Worm (Caenorhabditis elegans) whole organism, early embryonic: ENCODE results near the gene clh-5.

Source experiments
- B0310.2 ChIP-seq: sonication (generic microtip); optimal IDR thresholded peaks from 2 replicates; lab custom pipeline; 2016; ENCODE audit warnings: mild to moderate bottlenecking, missing genetic modification characterization, missing compliant biosample characterization
- F13C5.2 ChIP-seq: sonication (generic microtip); optimal IDR thresholded peaks from 2 replicates; lab custom pipeline; 2017; ENCODE audit warnings: mild to moderate bottlenecking, missing genetic modification characterization, inconsistent platforms, missing compliant biosample characterization
- ama-1 ChIP-seq: fragments of 150-350 bp; optimal IDR thresholded peaks from 2 replicates; lab custom pipeline; 2014
- ceh-36 ChIP-seq: sonication (generic microtip); optimal IDR thresholded peaks from 2 replicates; lab custom pipeline; 2016; ENCODE audit warnings: missing genetic modification characterization, inconsistent platforms, missing compliant biosample characterization
- ets-7 ChIP-seq: sonication (generic microtip); optimal IDR thresholded peaks from 2 replicates; lab custom pipeline; 2016; ENCODE audit warnings: missing genotype, missing genetic modification characterization, missing compliant biosample characterization
- flt-1 ChIP-seq: fragments of 200-800 bp; sonication (Bioruptor generic); IDR thresholded peaks from 2 replicates; pipeline ENCODE4 v1.3.6; 2022; ENCODE audit warnings: missing genetic modification characterization, missing compliant biosample characterization
- hmbx-1 ChIP-seq: sonication (generic microtip); optimal IDR thresholded peaks from 2 replicates; lab custom pipeline; 2016; ENCODE audit warnings: mild to moderate bottlenecking, missing genetic modification characterization, missing compliant biosample characterization
- hmg-4 ChIP-seq: fragments of 200-800 bp; sonication (Bioruptor generic); optimal IDR thresholded peaks from 2 replicates; lab custom pipeline; 2018; ENCODE audit warnings: mild to moderate bottlenecking, missing genetic modification characterization, missing compliant biosample characterization
- scrt-1 ChIP-seq: fragments of 200-800 bp; sonication (Bioruptor generic); IDR thresholded peaks from 2 replicates; pipeline ENCODE4 v1.3.6; 2022; ENCODE audit warnings: missing genetic modification characterization, missing compliant biosample characterization
- sea-1 ChIP-seq: fragments of 200-800 bp; sonication (Bioruptor generic); conservative IDR thresholded peaks from 2 replicates; pipeline ENCODE4 v1.3.6; 2022; ENCODE audit warnings: missing genetic modification characterization, missing compliant biosample characterization
- tbx-11 ChIP-seq: fragments of 200-800 bp; sonication (Bioruptor generic); IDR thresholded peaks from 2 replicates; pipeline ENCODE4 v1.3.6; 2022; ENCODE audit warnings: missing genetic modification characterization, missing compliant biosample characterization
- tra-4 ChIP-seq: sonication (generic microtip); optimal IDR thresholded peaks from 2 replicates; lab custom pipeline; 2017; ENCODE audit warnings: missing genetic modification characterization, missing compliant biosample characterization

clh-5 gene

DNA sequence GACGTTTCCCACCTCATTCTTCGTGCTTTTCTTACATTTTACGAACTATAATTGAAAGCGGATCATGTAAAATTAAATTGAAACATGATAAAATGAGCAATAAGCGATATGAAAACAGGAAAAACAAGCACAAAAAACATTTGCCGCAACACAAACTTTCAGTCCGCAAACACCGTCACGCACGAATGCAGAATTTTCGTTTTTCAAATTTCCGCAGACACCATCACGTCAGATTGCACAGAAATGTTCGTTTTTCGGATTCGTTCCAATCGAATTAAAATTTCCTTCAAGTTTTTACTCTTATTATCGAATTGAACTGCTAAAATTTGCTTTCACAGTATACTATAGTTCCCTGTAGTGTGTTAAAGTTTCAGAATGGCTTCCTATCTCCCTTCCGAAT, 43.8 kb downstream of the clh-5 start, which contains the start of gene chmp-7:
chmp-7 (plus strand) TSS at position 369 of the 400 bp plus-strand sequence.
- TF ChIP-seq ama-1 (no peak), B0310.2 (tag; lab: Kevin White, UChicago) (no peak), F13C5.2 (tag; lab: Kevin White, UChicago) (peak; percentile 79), ets-7 (no peak), scrt-1 (peak; percentile 66; the same call in 1 of the 2 replicates), hmg-4 (GFP tag; lab: Kevin White, UChicago) (peak; percentile 50)

DNA sequence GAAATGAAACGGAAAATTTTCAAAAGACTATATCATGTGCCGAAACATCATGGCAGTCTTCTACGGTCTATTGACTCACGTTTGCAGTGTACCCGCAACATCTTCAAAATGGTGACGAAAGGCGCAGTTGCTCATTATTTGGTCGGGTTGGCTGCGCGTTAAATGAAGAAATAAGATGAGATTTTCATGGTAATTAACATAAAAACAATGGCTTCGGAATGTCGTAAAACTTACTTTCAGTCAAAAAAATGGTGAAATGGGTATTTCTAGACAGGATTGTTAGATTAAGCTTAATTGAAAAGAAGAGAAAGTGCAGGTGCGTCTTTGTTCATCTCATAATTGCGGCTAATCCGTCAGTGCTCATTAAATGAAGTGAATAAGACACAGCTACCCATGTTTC, 44.8 kb downstream of the clh-5 start, which contains the start of gene T24B8.7:
T24B8.7 (minus strand) TSS at position 101 of the 400 bp plus-strand sequence.
- TF ChIP-seq flt-1 (GFP tag; lab: Robert Waterston, UW) (no peak), tra-4 (no peak), hmbx-1 (tag; lab: Kevin White, UChicago) (no peak), sea-1 (GFP tag; lab: Robert Waterston, UW) (no peak), ceh-36 (no peak), tbx-11 (GFP tag; lab: Robert Waterston, UW) (no peak), ama-1 (no peak)
